Worm (Caenorhabditis elegans) whole organism, early embryonic: ENCODE results near the gene best-18.

Experiments used
- scrt-1 ChIP-seq: fragments of 200-800 bp; sonication (Bioruptor generic); IDR thresholded peaks from 2 replicates; pipeline ENCODE4 v1.3.6; 2022; ENCODE audit warnings: missing genetic modification characterization, missing compliant biosample characterization
- tra-4 ChIP-seq: sonication (generic microtip); optimal IDR thresholded peaks from 2 replicates; lab custom pipeline; 2017; ENCODE audit warnings: missing genetic modification characterization, missing compliant biosample characterization

ce11 chrIII:10186160-10186559, 26.0 kb upstream of the best-18 start, which contains the start of gene unc-47:
- TF ChIP-seq scrt-1 (GFP tag; lab: Robert Waterston, UW) (no peak), tra-4 (tag; lab: Kevin White, UChicago) (no peak)
